Fruit fly (Drosophila melanogaster): ENCODE results near the gene BicD.

- TF ChIP-seq bab1 (GFP tag; optimal IDR thresholded peaks at IDR 0.05): no peak
- no peak for TF ChIP-seq tj (GFP tag; optimal IDR thresholded peaks at IDR 0.05)
- no peak for TF ChIP-seq pad (GFP tag; optimal IDR thresholded peaks at IDR 0.05)
- no peak for TF ChIP-seq kay (GFP tag; ENCODE audit: borderline replicate concordance)
- TF ChIP-seq cnc (optimal IDR thresholded peaks at IDR 0.05): no peak
- no peak for TF ChIP-seq cic (GFP tag; optimal IDR thresholded peaks at IDR 0.05)
- no peak for TF ChIP-seq Clk (GFP tag; optimal IDR thresholded peaks at IDR 0.05)
- TF ChIP-seq CG14711 (tag; optimal IDR thresholded peaks at IDR 0.05): no peak
These were observed 22.7 kb upstream of the BicD start for dm6 chr2L:17495759-17496158.
